Worm (Caenorhabditis elegans): ENCODE measurements around the gene irg-8.

The irg-8 gene

ce11 chrV:385488-385887 is 32.0 kb downstream of the irg-8 start, which contains the start of gene lipl-5:
TSS of gene lipl-5 (plus strand) at chrV:385746.
- TF ChIP-seq unc-42 (tag; optimal IDR thresholded peaks at IDR 0.05) (no peak), elt-2 (tag; optimal IDR thresholded peaks at IDR 0.05) (peak; percentile 59)

ce11 chrV:384511-384910 is 33.0 kb downstream of the irg-8 start:
- no peak for TF ChIP-seq ceh-9 (tag; optimal IDR thresholded peaks at IDR 0.05)
- no peak for TF ChIP-seq syd-9 (tag; optimal IDR thresholded peaks at IDR 0.05)
- TF ChIP-seq unc-3 (GFP tag; conservative IDR thresholded peaks at IDR 0.05), result no peak
- no peak for TF ChIP-seq unc-3 (tag; optimal IDR thresholded peaks at IDR 0.05)
- no peak for TF ChIP-seq rnt-1 (tag; optimal IDR thresholded peaks at IDR 0.05)
- TF ChIP-seq ceh-6 (GFP tag; optimal IDR thresholded peaks at IDR 0.05), result no peak
- TF ChIP-seq ceh-22 (tag; optimal IDR thresholded peaks at IDR 0.05), result no peak
- no peak for TF ChIP-seq lim-6 (tag; optimal IDR thresholded peaks at IDR 0.05)
- TF ChIP-seq dmd-4 (tag; optimal IDR thresholded peaks at IDR 0.05; ENCODE audit: borderline replicate concordance), result no peak
- TF ChIP-seq ets-4 (tag; optimal IDR thresholded peaks at IDR 0.05), result no peak
- no peak for TF ChIP-seq unc-55 (GFP tag; optimal IDR thresholded peaks at IDR 0.05)
- no peak for TF ChIP-seq sox-4 (tag; optimal IDR thresholded peaks at IDR 0.05)
- TF ChIP-seq dve-1 (tag; optimal IDR thresholded peaks at IDR 0.05), result no peak
- TF ChIP-seq C38D4.7 (GFP tag; optimal IDR thresholded peaks at IDR 0.05), result no peak
- TF ChIP-seq pros-1 (tag; optimal IDR thresholded peaks at IDR 0.05), result no peak
- TF ChIP-seq odd-2 (tag; optimal IDR thresholded peaks at IDR 0.05), result no peak
- no peak for TF ChIP-seq ceh-14 (tag; optimal IDR thresholded peaks at IDR 0.05)
- TF ChIP-seq fkh-6 (tag; optimal IDR thresholded peaks at IDR 0.05), result no peak
- TF ChIP-seq unc-86 (tag; optimal IDR thresholded peaks at IDR 0.05), result no peak
- no peak for TF ChIP-seq T23F11.4 (GFP tag; optimal IDR thresholded peaks at IDR 0.05)

- TF ChIP-seq Y22D7AL.16 (tag; optimal IDR thresholded peaks at IDR 0.05) (no peak), ceh-24 (tag; optimal IDR thresholded peaks at IDR 0.05) (no peak), ets-4 (tag; optimal IDR thresholded peaks at IDR 0.05) (no peak)
These were observed 36.1 kb downstream of the irg-8 start, which contains the start of gene ZK6.8 for ce11 chrV:381227-381950. TSS of gene ZK6.8 (plus strand) at chrV:381908.

- no peak for TF ChIP-seq elt-2 (tag; optimal IDR thresholded peaks at IDR 0.05)
- TF ChIP-seq dmd-4 (tag; optimal IDR thresholded peaks at IDR 0.05; ENCODE audit: borderline replicate concordance), result no peak
- TF ChIP-seq ceh-19 (GFP tag; optimal IDR thresholded peaks at IDR 0.05), result no peak
- no peak for TF ChIP-seq hlh-15 (tag; optimal IDR thresholded peaks at IDR 0.05)
- no peak for TF ChIP-seq F13H6.1 (tag; optimal IDR thresholded peaks at IDR 0.05)
- no peak for TF ChIP-seq C38D4.7 (GFP tag; optimal IDR thresholded peaks at IDR 0.05)
- no peak for TF ChIP-seq ceh-9 (tag; optimal IDR thresholded peaks at IDR 0.05)
These were observed 37.3 kb downstream of the irg-8 start, which contains the start of gene mltn-8 for ce11 chrV:380186-380585. TSS of gene mltn-8 (minus strand) at chrV:380286.

ce11 chrV:378231-378630 is 39.3 kb downstream of the irg-8 start:
- TF ChIP-seq C08G9.2 (tag; optimal IDR thresholded peaks at IDR 0.05), result no peak
- no peak for TF ChIP-seq ama-1 (optimal IDR thresholded peaks at IDR 0.05)
- TF ChIP-seq ceh-2 (tag; optimal IDR thresholded peaks at IDR 0.05), result no peak
- no peak for TF ChIP-seq mec-3 (tag; optimal IDR thresholded peaks at IDR 0.05; ENCODE audit: borderline replicate concordance)
- TF ChIP-seq ttx-3 (tag; optimal IDR thresholded peaks at IDR 0.05), result no peak

- no peak for TF ChIP-seq hlh-15 (tag; optimal IDR thresholded peaks at IDR 0.05)
- TF ChIP-seq unc-86 (tag; optimal IDR thresholded peaks at IDR 0.05), result no peak
- TF ChIP-seq sox-2 (GFP tag; IDR thresholded peaks at IDR 0.05), result no peak
- TF ChIP-seq elt-2 (tag; optimal IDR thresholded peaks at IDR 0.05), result peak; percentile 33
- no peak for TF ChIP-seq ama-1 (optimal IDR thresholded peaks at IDR 0.05)
- TF ChIP-seq che-1 (tag; optimal IDR thresholded peaks at IDR 0.05), result no peak
These were observed 40.7 kb downstream of the irg-8 start for ce11 chrV:376790-377189.
